Worm (Caenorhabditis elegans): Measurements from ENCODE around the gene srx-87.

ce11 chrV:11574563-11574962 is 9.9 kb downstream of the srx-87 start:
- TF ChIP-seq nhr-12 (tag; optimal IDR thresholded peaks at IDR 0.05) (no peak), pha-4 (tag; optimal IDR thresholded peaks at IDR 0.05) (no peak), cnd-1 (tag; optimal IDR thresholded peaks at IDR 0.05) (no peak), unc-62 (GFP tag; optimal IDR thresholded peaks at IDR 0.05) (no peak), unc-39 (tag; optimal IDR thresholded peaks at IDR 0.05) (no peak), ces-1 (GFP tag; optimal IDR thresholded peaks at IDR 0.05) (no peak), mab-5 (tag; optimal IDR thresholded peaks at IDR 0.05) (no peak), nhr-237 (tag; optimal IDR thresholded peaks at IDR 0.05) (no peak), sptf-1 (tag; optimal IDR thresholded peaks at IDR 0.05) (no peak)
